Fruit fly (Drosophila melanogaster) whole organism: ENCODE data around the gene Aatf.

ENCODE experiments used
- CG8478 ChIP-seq: fragments of >200 bp; optimal IDR thresholded peaks from 2 replicates; lab custom pipeline; 2018; ENCODE audit warnings: inconsistent platforms
- Dll ChIP-seq: fragments of >200 bp; optimal IDR thresholded peaks from 2 replicates; lab custom pipeline; 2017
- EcR ChIP-seq, 2 experiments: fragments of >200 bp; optimal IDR thresholded peaks; 2 replicates each; lab custom pipeline; 2017; ENCODE audit warnings: missing biosample characterization in 2 of 2, missing genetic modification characterization in 2 of 2, missing genetic modification reagents in 2 of 2
- pan ChIP-seq: fragments of >200 bp; optimal IDR thresholded peaks from 2 replicates; lab custom pipeline; 2017

dm6 chr2L:6676535-6676934 lies 40.9 kb upstream of the Aatf start, which contains the start of gene cort:
- no peak for TF ChIP-seq pan (lab: Kevin White, UChicago)
- no peak for TF ChIP-seq EcR (GFP tag; optimal IDR thresholded peaks at IDR 0.05; lab: Kevin White, UChicago)
- no peak for TF ChIP-seq CG8478 (lab: Kevin White, UChicago)
- TF ChIP-seq Dll, result no peak
